Worm (Caenorhabditis elegans) whole organism, young adult: Measurements from ENCODE around the gene F19G12.9.
A peak's percentile ranks its signal among the peaks of the same experiment; 100 is the strongest.
"Not testable (repeated sequence)": the region's sequence is repeated elsewhere in the genome, so short reads cannot be mapped to it uniquely, and the experiment has no call there.

Experiments used
- B0019.2 ChIP-seq: fragments of 200-800 bp; sonication (Bioruptor generic); conservative IDR thresholded peaks from 2 replicates; pipeline ENCODE4 v1.3.6; 2022; ENCODE audit warnings: missing genetic modification reagents, missing genetic modification characterization, missing compliant biosample characterization
- F10E7.11 ChIP-seq: sonication (generic microtip); optimal IDR thresholded peaks from 2 replicates; lab custom pipeline; 2017; ENCODE audit warnings: mild to moderate bottlenecking, missing genetic modification characterization, moderate library complexity, missing compliant biosample characterization
- F33H1.4 ChIP-seq: fragments of 200-800 bp; sonication (Bioruptor generic); IDR thresholded peaks from 2 replicates; pipeline ENCODE4 v1.3.6; 2022; ENCODE audit warnings: missing genetic modification reagents, missing genetic modification characterization, missing compliant biosample characterization
- F39B2.1 ChIP-seq: fragments of 200-800 bp; sonication (Bioruptor generic); IDR thresholded peaks from 2 replicates; pipeline ENCODE4 v1.3.6; 2022; ENCODE audit warnings: missing genetic modification reagents, missing genetic modification characterization, missing compliant biosample characterization
- K11D2.4 ChIP-seq: fragments of 200-800 bp; sonication (Bioruptor generic); IDR thresholded peaks from 2 replicates; pipeline ENCODE4 v1.3.6; 2022; ENCODE audit warnings: missing genetic modification reagents, missing genetic modification characterization, missing compliant biosample characterization
- K12H6.12 ChIP-seq: fragments of 200-800 bp; sonication (Bioruptor generic); optimal IDR thresholded peaks from 2 replicates; lab custom pipeline; 2018; ENCODE audit warnings: mild to moderate bottlenecking, missing genetic modification characterization, missing compliant biosample characterization
- T26A5.8 ChIP-seq: sonication (generic microtip); optimal IDR thresholded peaks from 2 replicates; lab custom pipeline; 2016; ENCODE audit warnings: missing genetic modification characterization, missing compliant biosample characterization
- Y79H2A.3 ChIP-seq: fragments of 200-800 bp; sonication (Bioruptor generic); conservative IDR thresholded peaks from 2 replicates; pipeline ENCODE4 v1.3.6; 2022; ENCODE audit warnings: missing genetic modification reagents, missing genetic modification characterization, missing compliant biosample characterization
- ZK185.1 ChIP-seq: sonication (generic microtip); optimal IDR thresholded peaks from 2 replicates; lab custom pipeline; 2016; ENCODE audit warnings: mild to moderate bottlenecking, missing genetic modification characterization, missing compliant biosample characterization; ENCODE audit not compliant: poor library complexity, severe bottlenecking
- ama-1 ChIP-seq, 3 experiments: fragments of 150-350 bp in 1 of 3; sonication (generic microtip) in 2 of 3; optimal IDR thresholded peaks; 2 replicates each; lab custom pipeline; 2014 to 2018; ENCODE audit warnings: missing biosample characterization in 2 of 3, missing genetic modification characterization in 2 of 3, missing genetic modification reagents in 2 of 3
- athp-1 ChIP-seq: sonication (generic microtip); optimal IDR thresholded peaks from 2 replicates; lab custom pipeline; 2017; ENCODE audit warnings: mild to moderate bottlenecking, missing genetic modification characterization, missing compliant biosample characterization
- attf-5 ChIP-seq: fragments of 200-800 bp; sonication (Bioruptor generic); optimal IDR thresholded peaks from 2 replicates; lab custom pipeline; 2018; ENCODE audit warnings: mild to moderate bottlenecking, missing genetic modification characterization, missing compliant biosample characterization
- bed-2 ChIP-seq: fragments of 200-800 bp; sonication (Bioruptor generic); IDR thresholded peaks from 2 replicates; pipeline ENCODE4 v1.3.6; 2022; ENCODE audit warnings: missing genetic modification reagents, missing genetic modification characterization, missing compliant biosample characterization
- cebp-1 ChIP-seq, 2 experiments: fragments of 200-800 bp in 1 of 2; sonication (Bioruptor generic) in 1 of 2; sonication (generic microtip) in 1 of 2; IDR thresholded peaks in 1 of 2; optimal IDR thresholded peaks in 1 of 2; 2 replicates each; pipeline versions ENCODE4 v1.3.6 to Lab custom; 2017 to 2022; ENCODE audit warnings: missing compliant biosample characterization in 2 of 2, missing genetic modification characterization in 2 of 2, mild to moderate bottlenecking in 1 of 2, missing genetic modification reagents in 1 of 2, moderate library complexity in 1 of 2
- ceh-58 ChIP-seq: fragments of 200-800 bp; sonication (Bioruptor generic); IDR thresholded peaks from 2 replicates; pipeline ENCODE4 v1.3.6; 2022; ENCODE audit warnings: missing genetic modification characterization, missing compliant biosample characterization
- ceh-91 ChIP-seq: fragments of 200-800 bp; sonication (Bioruptor generic); IDR thresholded peaks from 2 replicates; pipeline ENCODE4 v1.3.6; 2022; ENCODE audit warnings: missing genetic modification reagents, missing genetic modification characterization, missing compliant biosample characterization
- dox-1 ChIP-seq: fragments of 200-800 bp; sonication (Bioruptor generic); IDR thresholded peaks from 2 replicates; pipeline ENCODE4 v1.3.6; 2022; ENCODE audit warnings: missing genetic modification reagents, missing genetic modification characterization, missing compliant biosample characterization
- egl-44 ChIP-seq: fragments of 200-800 bp; sonication (Bioruptor generic); IDR thresholded peaks from 2 replicates; pipeline ENCODE4 v1.3.6; 2022; ENCODE audit warnings: missing genetic modification reagents, missing genetic modification characterization, missing compliant biosample characterization
- ekl-4 ChIP-seq: fragments of 200-800 bp; sonication (Bioruptor generic); IDR thresholded peaks from 2 replicates; pipeline ENCODE4 v1.3.6; 2022; ENCODE audit warnings: missing genetic modification reagents, missing genetic modification characterization, missing compliant biosample characterization
- gei-17 ChIP-seq: fragments of 200-800 bp; sonication (Bioruptor generic); optimal IDR thresholded peaks from 2 replicates; lab custom pipeline; 2018; ENCODE audit warnings: mild to moderate bottlenecking, missing genetic modification characterization, missing compliant biosample characterization
- him-1 ChIP-seq: sonication (generic microtip); optimal IDR thresholded peaks from 2 replicates; lab custom pipeline; 2016; ENCODE audit warnings: missing genotype, missing genetic modification reagents, missing genetic modification characterization, missing compliant biosample characterization
- hlh-12 ChIP-seq: sonication (generic microtip); optimal IDR thresholded peaks from 2 replicates; lab custom pipeline; 2016; ENCODE audit warnings: missing genetic modification characterization, missing compliant biosample characterization
- hrde-1 ChIP-seq: sonication (generic microtip); optimal IDR thresholded peaks from 2 replicates; lab custom pipeline; 2016; ENCODE audit warnings: missing genetic modification characterization, mild to moderate bottlenecking, missing compliant biosample characterization, moderate library complexity, missing genotype, missing genetic modification reagents, borderline replicate concordance
- let-607 ChIP-seq, 2 experiments: fragments of 200-800 bp in 1 of 2; sonication (Bioruptor generic) in 1 of 2; sonication (generic microtip) in 1 of 2; optimal IDR thresholded peaks; 2 replicates each; lab custom pipeline; 2016 to 2018; ENCODE audit warnings: mild to moderate bottlenecking in 2 of 2, missing compliant biosample characterization in 2 of 2, missing genetic modification characterization in 2 of 2, moderate library complexity in 2 of 2, missing genotype in 1 of 2
- madf-10 ChIP-seq: sonication (generic microtip); optimal IDR thresholded peaks from 2 replicates; lab custom pipeline; 2016; ENCODE audit warnings: mild to moderate bottlenecking, missing genetic modification characterization, missing compliant biosample characterization
- madf-3 ChIP-seq: fragments of 200-800 bp; sonication (Bioruptor generic); IDR thresholded peaks from 2 replicates; pipeline ENCODE4 v1.3.6; 2022; ENCODE audit warnings: missing genetic modification reagents, missing genetic modification characterization, missing compliant biosample characterization
- madf-6 ChIP-seq: fragments of 200-800 bp; sonication (Bioruptor generic); IDR thresholded peaks from 2 replicates; pipeline ENCODE4 v1.3.6; 2022; ENCODE audit warnings: missing genetic modification reagents, missing genetic modification characterization, missing compliant biosample characterization
- mcd-1 ChIP-seq: fragments of 200-800 bp; sonication (Bioruptor generic); IDR thresholded peaks from 2 replicates; pipeline ENCODE4 v1.3.6; 2022; ENCODE audit warnings: missing genetic modification reagents, missing genetic modification characterization, missing compliant biosample characterization
- mxl-1 ChIP-seq: sonication (generic microtip); optimal IDR thresholded peaks from 2 replicates; lab custom pipeline; 2016; ENCODE audit warnings: missing genetic modification characterization, missing compliant biosample characterization
- nhr-120 ChIP-seq: fragments of 200-800 bp; sonication (Bioruptor generic); IDR thresholded peaks from 2 replicates; pipeline ENCODE4 v1.3.6; 2022; ENCODE audit warnings: missing genetic modification characterization, missing compliant biosample characterization
- nhr-80 ChIP-seq: sonication (generic microtip); optimal IDR thresholded peaks from 2 replicates; lab custom pipeline; 2016; ENCODE audit warnings: missing genetic modification characterization, missing compliant biosample characterization
- repo-1 ChIP-seq: sonication (generic microtip); optimal IDR thresholded peaks from 2 replicates; lab custom pipeline; 2017; ENCODE audit warnings: mild to moderate bottlenecking, missing genetic modification characterization, missing compliant biosample characterization
- snpc-1.3 ChIP-seq: sonication (generic microtip); optimal IDR thresholded peaks from 2 replicates; lab custom pipeline; 2017; ENCODE audit warnings: missing genetic modification characterization, mild to moderate bottlenecking, missing compliant biosample characterization, antibody characterized with exemption, moderate library complexity, missing genotype, missing genetic modification reagents; ENCODE audit not compliant: insufficient read depth
- snpc-3.4 ChIP-seq: sonication (generic microtip); optimal IDR thresholded peaks from 2 replicates; lab custom pipeline; 2017; ENCODE audit warnings: missing genetic modification characterization, mild to moderate bottlenecking, missing compliant biosample characterization, antibody characterized with exemption, moderate library complexity, missing genotype, missing genetic modification reagents
- tbx-9 ChIP-seq: sonication (generic microtip); optimal IDR thresholded peaks from 2 replicates; lab custom pipeline; 2016; ENCODE audit warnings: borderline replicate concordance, missing genetic modification characterization, inconsistent platforms, missing compliant biosample characterization
- tlf-1 ChIP-seq: fragments of 200-800 bp; sonication (Bioruptor generic); optimal IDR thresholded peaks from 2 replicates; lab custom pipeline; 2018; ENCODE audit warnings: mild to moderate bottlenecking, missing genetic modification characterization, missing compliant biosample characterization
- unc-130 ChIP-seq: sonication (generic microtip); optimal IDR thresholded peaks from 2 replicates; lab custom pipeline; 2016; ENCODE audit warnings: missing genetic modification reagents, missing genetic modification characterization, missing compliant biosample characterization
- zim-3 ChIP-seq: sonication (generic microtip); optimal IDR thresholded peaks from 2 replicates; lab custom pipeline; 2017; ENCODE audit warnings: mild to moderate bottlenecking, missing genetic modification characterization, moderate library complexity, missing compliant biosample characterization

F19G12.9 gene

DNA sequence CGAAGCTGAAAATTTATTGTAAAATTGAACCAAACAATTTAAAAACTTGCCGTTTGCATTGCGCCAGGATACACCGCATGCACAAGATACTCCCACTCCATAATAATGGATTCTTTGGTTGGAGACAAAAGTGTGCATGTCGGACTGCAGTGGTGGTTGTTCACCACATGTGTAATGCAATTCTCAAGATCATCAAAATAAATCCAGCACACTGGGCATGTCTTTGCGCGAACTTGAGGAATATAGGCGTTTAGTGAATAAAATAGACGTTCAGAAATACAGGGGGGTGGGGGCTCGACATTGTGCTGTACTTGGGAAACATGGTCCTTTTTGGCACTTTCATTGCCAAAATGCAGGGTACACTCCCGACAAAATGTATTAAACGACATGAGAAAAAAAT is 7.4 kb downstream of the F19G12.9 start, which contains the start of gene F19G12.11:
F19G12.11 (minus strand) TSS at position 101 of the 400 bp plus-strand sequence.
- TF ChIP-seq mcd-1 (GFP tag; lab: Robert Waterston, UW): no peak

DNA sequence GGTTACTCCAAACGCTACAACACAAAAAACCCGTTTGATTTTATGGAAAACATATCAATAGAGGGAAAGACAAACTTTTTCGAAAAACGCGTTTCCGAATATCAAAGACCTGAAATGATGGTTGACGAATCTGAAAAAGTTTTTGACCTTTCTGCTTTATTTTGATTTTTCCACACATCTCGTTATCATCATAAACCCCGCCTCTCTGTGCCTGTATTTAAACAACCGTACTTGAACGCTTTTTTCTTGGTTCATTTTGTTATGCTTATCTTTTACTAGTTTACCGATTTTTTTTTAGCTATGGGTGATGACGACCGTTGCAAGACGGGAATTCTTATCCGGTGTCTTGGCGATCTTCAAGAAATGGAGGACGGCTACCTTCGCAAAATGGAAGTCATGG is 11.7 kb downstream of the F19G12.9 start, which contains the start of gene F19G12.1:
F19G12.1 (plus strand) TSS at position 301 of the 400 bp plus-strand sequence.
- not testable (repeated sequence) for TF ChIP-seq madf-6 (GFP tag; lab: Robert Waterston, UW); madf-10 (tag; lab: Kevin White, UChicago); ceh-58 (GFP tag; lab: Robert Waterston, UW)

DNA sequence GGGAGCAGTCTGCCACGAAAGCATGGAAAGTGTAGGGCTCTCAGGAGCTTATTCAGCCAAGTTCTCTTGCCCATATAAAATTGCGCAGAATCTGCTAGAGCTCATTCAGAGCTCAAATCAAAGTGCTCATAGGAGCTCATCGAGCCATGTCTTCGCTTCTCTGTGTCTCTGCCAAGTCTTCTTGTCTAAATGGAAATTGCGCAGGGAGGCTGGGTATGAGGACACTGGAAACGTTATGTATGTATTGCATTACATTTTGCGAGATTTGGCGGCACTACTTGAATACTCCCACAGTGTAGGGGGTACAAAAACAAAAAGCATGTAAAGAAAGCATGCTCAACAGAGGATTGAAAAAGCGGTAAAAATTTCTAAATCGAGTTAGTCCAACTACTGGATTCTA is 18.1 kb downstream of the F19G12.9 start:
- TF ChIP-seq tbx-9 (tag; lab: Kevin White, UChicago) (no peak), Y79H2A.3 (GFP tag; lab: Robert Waterston, UW) (no peak), cebp-1 (GFP tag; IDR thresholded peaks at IDR 0.05; lab: Robert Waterston, UW) (no peak), cebp-1 (tag; optimal IDR thresholded peaks at IDR 0.05; lab: Kevin White, UChicago) (peak; percentile 9), ekl-4 (GFP tag; lab: Robert Waterston, UW) (no peak), F10E7.11 (tag; lab: Kevin White, UChicago) (no peak), let-607 (tag; optimal IDR thresholded peaks at IDR 0.05; lab: Kevin White, UChicago) (no peak), F39B2.1 (GFP tag; lab: Robert Waterston, UW) (no peak), repo-1 (no peak), F33H1.4 (no peak), tlf-1 (GFP tag; lab: Kevin White, UChicago) (no peak), madf-3 (GFP tag; lab: Robert Waterston, UW) (no peak), him-1 (tag; lab: Kevin White, UChicago) (no peak), attf-5 (GFP tag; lab: Kevin White, UChicago) (no peak), K12H6.12 (tag; lab: Kevin White, UChicago) (no peak), hlh-12 (tag; lab: Kevin White, UChicago) (no peak), gei-17 (GFP tag; lab: Kevin White, UChicago) (peak; percentile 59), K11D2.4 (GFP tag; lab: Robert Waterston, UW) (no peak), athp-1 (tag; lab: Kevin White, UChicago) (no peak), dox-1 (GFP tag; lab: Robert Waterston, UW) (peak; percentile 31; the same call in 1 of the 2 replicates), B0019.2 (GFP tag; lab: Robert Waterston, UW) (no peak), mxl-1 (tag; lab: Kevin White, UChicago) (no peak), hrde-1 (tag; lab: Kevin White, UChicago) (no peak), ceh-91 (no peak), zim-3 (tag; lab: Kevin White, UChicago) (no peak), nhr-120 (GFP tag; lab: Robert Waterston, UW) (no peak), unc-130 (GFP tag; lab: Kevin White, UChicago) (no peak), nhr-80 (tag; lab: Kevin White, UChicago) (no peak), ZK185.1 (tag; lab: Kevin White, UChicago) (peak; percentile 8), T26A5.8 (no peak), bed-2 (GFP tag; lab: Robert Waterston, UW) (no peak), snpc-1.3 (no peak), ama-1 (optimal IDR thresholded peaks at IDR 0.05; lab: Kevin White, UChicago) (no peak), ama-1 (GFP tag; optimal IDR thresholded peaks at IDR 0.05; lab: Kevin White, UChicago) (no peak), egl-44 (GFP tag; lab: Robert Waterston, UW) (0 out of 2 replicates have a peak, but pooled peaks have one; percentile 23), snpc-3.4 (tag; lab: Kevin White, UChicago) (no peak)
